Worm (Caenorhabditis elegans): ENCODE results near the gene F08F1.3.

ce11 chrX:8429503-8429902 lies 865 bp downstream of the F08F1.3 start:
- TF ChIP-seq klf-2 (GFP tag; conservative IDR thresholded peaks at IDR 0.05), result no peak
- no peak for TF ChIP-seq ref-1 (GFP tag; conservative IDR thresholded peaks at IDR 0.05)
- no peak for TF ChIP-seq med-1 (GFP tag; optimal IDR thresholded peaks at IDR 0.05; ENCODE audit: insufficient read depth)
- TF ChIP-seq ztf-29 (GFP tag; IDR thresholded peaks at IDR 0.05), result no peak
- TF ChIP-seq cog-1 (tag; optimal IDR thresholded peaks at IDR 0.05), result no peak
- TF ChIP-seq tab-1 (GFP tag; IDR thresholded peaks at IDR 0.05), result no peak
- no peak for TF ChIP-seq flt-1 (GFP tag; IDR thresholded peaks at IDR 0.05)

All from whole organism, midembryonic.